Worm (Caenorhabditis elegans) whole organism, L3 larva: ENCODE data around the gene sre-29.

ENCODE experiments used
- ZK546.5 ChIP-seq: sonication (generic microtip); optimal IDR thresholded peaks from 2 replicates; lab custom pipeline; 2017; ENCODE audit warnings: missing biosample characterization, missing genetic modification characterization
- aly-2 ChIP-seq: fragments of 150-350 bp; optimal IDR thresholded peaks from 2 replicates; lab custom pipeline; 2014; ENCODE audit warnings: missing biosample characterization, missing genetic modification characterization
- ama-1 ChIP-seq: fragments of 150-350 bp; optimal IDR thresholded peaks from 2 replicates; lab custom pipeline; 2018
- ceh-16 ChIP-seq: sonication (generic microtip); optimal IDR thresholded peaks from 2 replicates; lab custom pipeline; 2017; ENCODE audit warnings: missing biosample characterization, missing genetic modification characterization
- ceh-28 ChIP-seq: fragments of 150-350 bp; optimal IDR thresholded peaks from 2 replicates; lab custom pipeline; 2014; ENCODE audit warnings: missing biosample characterization, missing genetic modification reagents, missing genetic modification characterization
- ceh-82 ChIP-seq: fragments of 150-350 bp; optimal IDR thresholded peaks from 2 replicates; lab custom pipeline; 2014; ENCODE audit warnings: missing biosample characterization, missing genetic modification characterization
- egl-27 ChIP-seq: sonication (generic microtip); optimal IDR thresholded peaks from 4 replicates; lab custom pipeline; 2017; ENCODE audit warnings: missing biosample characterization, missing genetic modification reagents, missing genetic modification characterization
- egl-5 ChIP-seq: fragments of 150-350 bp; optimal IDR thresholded peaks from 2 replicates; lab custom pipeline; 2017; ENCODE audit warnings: missing biosample characterization, missing genetic modification reagents, missing genetic modification characterization, inconsistent platforms
- elt-2 ChIP-seq: sonication (generic microtip); optimal IDR thresholded peaks from 2 replicates; lab custom pipeline; 2016; ENCODE audit warnings: missing genetic modification reagents, mild to moderate bottlenecking, missing genetic modification characterization, missing compliant biosample characterization
- elt-3 ChIP-seq, 3 experiments: fragments of 150-350 bp in 1 of 3; sonication (generic microtip) in 2 of 3; optimal IDR thresholded peaks; 2 replicates in 2 of 3; 4 replicates in 1 of 3; lab custom pipeline; 2014 to 2017; ENCODE audit warnings: missing biosample characterization in 3 of 3, missing genetic modification characterization in 3 of 3
- eor-1 ChIP-seq, 2 experiments: fragments of 150-350 bp; optimal IDR thresholded peaks; 2 replicates each; lab custom pipeline; 2014 to 2018; ENCODE audit warnings: missing biosample characterization in 2 of 2, missing genetic modification characterization in 2 of 2
- fos-1 ChIP-seq: fragments of 150-350 bp; optimal IDR thresholded peaks from 2 replicates; lab custom pipeline; 2014; ENCODE audit warnings: missing biosample characterization, missing genetic modification characterization
- hmg-11 ChIP-seq: sonication (generic microtip); optimal IDR thresholded peaks from 2 replicates; lab custom pipeline; 2016; ENCODE audit warnings: missing genetic modification characterization, missing compliant biosample characterization
- jun-1 ChIP-seq: fragments of 150-350 bp; optimal IDR thresholded peaks from 2 replicates; lab custom pipeline; 2014; ENCODE audit warnings: missing biosample characterization, missing genetic modification reagents, missing genetic modification characterization
- lin-15B ChIP-seq: fragments of 150-350 bp; optimal IDR thresholded peaks from 2 replicates; lab custom pipeline; 2014; ENCODE audit warnings: missing biosample characterization, missing genetic modification characterization
- lin-39 ChIP-seq: fragments of 150-350 bp; optimal IDR thresholded peaks from 2 replicates; lab custom pipeline; 2018; ENCODE audit warnings: missing biosample characterization, missing genetic modification reagents, missing genetic modification characterization
- lsy-12 ChIP-seq: sonication (generic microtip); optimal IDR thresholded peaks from 2 replicates; lab custom pipeline; 2016; ENCODE audit warnings: mild to moderate bottlenecking, missing genetic modification characterization, missing compliant biosample characterization
- mdl-1 ChIP-seq: fragments of 150-350 bp; optimal IDR thresholded peaks from 2 replicates; lab custom pipeline; 2014; ENCODE audit warnings: missing biosample characterization, missing genetic modification characterization
- mml-1 ChIP-seq: fragments of 150-350 bp; sonication (generic microtip); optimal IDR thresholded peaks from 3 replicates; lab custom pipeline; 2014; ENCODE audit warnings: missing biosample characterization, missing genetic modification characterization
- nfya-1 ChIP-seq: sonication (generic microtip); optimal IDR thresholded peaks from 2 replicates; lab custom pipeline; 2017; ENCODE audit warnings: missing genetic modification characterization, mild to moderate bottlenecking, missing compliant biosample characterization, antibody characterized with exemption, moderate library complexity; ENCODE audit not compliant: insufficient read depth
- nhr-11 ChIP-seq: fragments of 150-350 bp; optimal IDR thresholded peaks from 2 replicates; lab custom pipeline; 2014; ENCODE audit warnings: missing biosample characterization, missing genetic modification characterization
- nhr-12 ChIP-seq: fragments of 150-350 bp; optimal IDR thresholded peaks from 2 replicates; lab custom pipeline; 2014; ENCODE audit warnings: missing biosample characterization, missing genetic modification characterization
- nhr-23 ChIP-seq: fragments of 150-350 bp; optimal IDR thresholded peaks from 2 replicates; lab custom pipeline; 2014; ENCODE audit warnings: missing biosample characterization, missing genetic modification reagents, missing genetic modification characterization
- nhr-25 ChIP-seq: sonication (generic microtip); optimal IDR thresholded peaks from 2 replicates; lab custom pipeline; 2017; ENCODE audit warnings: missing biosample characterization, missing genetic modification characterization
- nhr-28 ChIP-seq: fragments of 150-350 bp; optimal IDR thresholded peaks from 2 replicates; lab custom pipeline; 2014; ENCODE audit warnings: missing biosample characterization, missing genetic modification characterization
- nhr-67 ChIP-seq: fragments of 150-350 bp; optimal IDR thresholded peaks from 2 replicates; lab custom pipeline; 2014; ENCODE audit warnings: missing biosample characterization, missing genetic modification characterization
- nhr-76 ChIP-seq: fragments of 150-350 bp; sonication (generic microtip); optimal IDR thresholded peaks from 5 replicates; lab custom pipeline; 2014; ENCODE audit warnings: missing biosample characterization, missing genetic modification characterization
- nhr-77 ChIP-seq: fragments of 150-350 bp; optimal IDR thresholded peaks from 2 replicates; lab custom pipeline; 2014; ENCODE audit warnings: missing biosample characterization, missing genetic modification characterization
- pha-4 ChIP-seq: fragments of 150-350 bp; optimal IDR thresholded peaks from 2 replicates; lab custom pipeline; 2014; ENCODE audit warnings: missing biosample characterization, missing genetic modification reagents, missing genetic modification characterization
- pqm-1 ChIP-seq: fragments of 150-350 bp; optimal IDR thresholded peaks from 2 replicates; lab custom pipeline; 2017; ENCODE audit warnings: missing biosample characterization, missing genetic modification characterization, inconsistent platforms
- sea-2 ChIP-seq: fragments of 150-350 bp; sonication (generic microtip); optimal IDR thresholded peaks from 4 replicates; lab custom pipeline; 2014; ENCODE audit warnings: missing biosample characterization, missing genetic modification reagents, missing genetic modification characterization
- tbx-2 ChIP-seq: sonication (generic microtip); optimal IDR thresholded peaks from 2 replicates; lab custom pipeline; 2016; ENCODE audit warnings: mild to moderate bottlenecking, missing genetic modification characterization, missing compliant biosample characterization
- unc-39 ChIP-seq: sonication (generic microtip); optimal IDR thresholded peaks from 4 replicates; lab custom pipeline; 2017; ENCODE audit warnings: missing biosample characterization, missing genetic modification characterization
- zag-1 ChIP-seq: fragments of 150-350 bp; optimal IDR thresholded peaks from 2 replicates; lab custom pipeline; 2014; ENCODE audit warnings: missing biosample characterization, missing genetic modification characterization
- ztf-11 ChIP-seq: fragments of 150-350 bp; optimal IDR thresholded peaks from 2 replicates; lab custom pipeline; 2014; ENCODE audit warnings: missing biosample characterization, missing genetic modification characterization
- ztf-4 ChIP-seq: fragments of 150-350 bp; optimal IDR thresholded peaks from 2 replicates; lab custom pipeline; 2014; ENCODE audit warnings: missing biosample characterization, missing genetic modification characterization

sre-29 gene

DNA sequence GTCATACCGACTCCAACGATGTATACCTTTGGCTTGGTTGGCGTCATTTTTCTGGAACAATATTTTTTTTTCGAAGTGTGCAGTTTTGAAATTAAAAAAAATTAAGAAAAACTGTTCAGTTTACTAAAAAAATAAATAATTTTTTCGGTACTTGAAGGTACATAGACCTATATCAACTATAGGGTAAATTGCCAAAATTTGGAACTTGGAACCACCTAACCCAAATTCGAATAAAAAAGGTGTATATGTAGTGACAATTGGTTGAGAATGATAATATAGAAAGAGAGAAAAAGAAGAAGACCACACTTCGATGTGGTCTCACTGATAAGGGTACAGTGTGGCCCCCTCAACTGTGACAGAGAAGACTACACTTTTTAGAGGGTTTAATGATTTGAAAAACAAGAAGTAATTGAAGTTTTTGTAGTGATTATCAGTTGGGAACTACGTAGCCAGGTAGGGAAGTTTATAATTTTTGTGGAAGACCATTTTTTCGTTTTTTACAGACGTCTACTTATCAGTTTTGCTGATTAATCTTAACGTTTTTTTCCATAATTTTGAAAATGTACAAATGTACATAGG, 24.0 kb upstream of the sre-29 start, which contains the start of gene daf-22:
daf-22 (minus strand) TSS at position 51 of the 579 bp plus-strand sequence.
- TF ChIP-seq jun-1 (peak; percentile 49), fos-1 (tag; lab: Kevin White, UChicago) (no peak), eor-1 (tag; optimal IDR thresholded peaks at IDR 0.05; lab: Kevin White, UChicago) (no peak), unc-39 (tag; lab: Kevin White, UChicago) (no peak), ztf-11 (no peak), elt-2 (tag; lab: Kevin White, UChicago) (peak; percentile 98), nfya-1 (tag; lab: Kevin White, UChicago) (peak; percentile 19), pqm-1 (tag; lab: Kevin White, UChicago) (peak; percentile 93), pha-4 (tag; lab: Kevin White, UChicago) (peak; percentile 37), zag-1 (tag; lab: Kevin White, UChicago) (no peak)

DNA sequence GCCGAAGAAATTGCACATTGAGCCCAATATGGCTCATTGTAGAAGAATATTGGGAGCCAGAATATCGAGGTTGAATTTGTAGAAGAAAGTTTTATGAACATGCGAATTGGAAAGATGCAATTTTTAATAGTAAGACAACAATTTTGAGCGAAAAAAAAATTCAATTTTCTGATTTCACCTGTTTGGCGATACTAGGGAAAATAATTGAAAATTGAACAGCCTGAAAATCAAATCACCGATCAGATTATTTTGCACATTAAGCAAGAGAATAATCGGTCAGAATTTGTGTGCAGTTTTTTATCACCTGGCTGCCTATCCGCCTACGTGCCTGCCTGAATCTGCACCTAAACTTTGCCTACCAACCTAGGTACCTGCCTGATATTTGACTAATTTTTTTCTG, 18.8 kb upstream of the sre-29 start, which contains the start of gene sre-26:
sre-26 (minus strand) TSS at position 101 of the 400 bp plus-strand sequence.
- TF ChIP-seq tbx-2 = no peak
- no peak for TF ChIP-seq nfya-1 (tag; lab: Kevin White, UChicago)
- TF ChIP-seq nhr-25 (tag; lab: Kevin White, UChicago) = no peak
- TF ChIP-seq nhr-76 (tag; lab: Kevin White, UChicago) = no peak
- TF ChIP-seq mml-1 = no peak

DNA sequence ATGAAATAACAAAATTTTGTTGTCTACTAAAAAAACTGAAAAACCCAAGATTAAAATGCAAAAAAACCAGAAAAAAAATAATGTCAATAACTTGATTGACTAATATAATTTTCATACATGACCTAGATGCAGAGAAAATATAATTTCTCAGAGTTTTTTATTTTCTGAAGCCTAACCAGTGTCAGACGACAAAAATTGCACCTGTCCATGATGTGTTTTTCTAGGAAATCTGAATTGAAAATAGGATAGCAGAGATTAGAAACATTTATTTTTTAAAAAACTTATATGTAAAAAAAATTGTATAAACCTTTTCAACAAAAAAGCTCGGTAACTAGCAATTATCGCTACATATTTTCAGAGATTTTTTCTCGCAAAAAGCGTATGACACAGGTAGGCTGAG, 16.3 kb upstream of the sre-29 start:
- TF ChIP-seq lin-39 (tag; lab: Kevin White, UChicago) = no peak
- no peak for TF ChIP-seq elt-2 (tag; lab: Kevin White, UChicago)
- TF ChIP-seq eor-1 (tag; optimal IDR thresholded peaks at IDR 0.05; lab: Kevin White, UChicago) = no peak
- TF ChIP-seq pha-4 (tag; lab: Kevin White, UChicago) = no peak
- TF ChIP-seq nhr-76 (tag; lab: Kevin White, UChicago) = no peak
- TF ChIP-seq ztf-4 = no peak
- TF ChIP-seq nhr-77 = no peak
- no peak for TF ChIP-seq nhr-28 (tag; lab: Kevin White, UChicago)
- no peak for TF ChIP-seq nhr-12 (tag; lab: Kevin White, UChicago)
- TF ChIP-seq ama-1 (lab: Kevin White, UChicago) = no peak
- no peak for TF ChIP-seq ceh-16 (tag; lab: Kevin White, UChicago)
- no peak for TF ChIP-seq nhr-67 (tag; lab: Kevin White, UChicago)
- no peak for TF ChIP-seq unc-39 (tag; lab: Kevin White, UChicago)
- TF ChIP-seq mdl-1 (tag; lab: Kevin White, UChicago) = no peak
- no peak for TF ChIP-seq tbx-2
- no peak for TF ChIP-seq elt-3 (tag; optimal IDR thresholded peaks at IDR 0.05; lab: Kevin White, UChicago)
- TF ChIP-seq nhr-23 = no peak
- TF ChIP-seq ceh-28 = no peak
- TF ChIP-seq egl-5 (tag; lab: Kevin White, UChicago) = no peak
- TF ChIP-seq pqm-1 (tag; lab: Kevin White, UChicago) = no peak
- TF ChIP-seq, all 47 proteins: peak for 0

DNA sequence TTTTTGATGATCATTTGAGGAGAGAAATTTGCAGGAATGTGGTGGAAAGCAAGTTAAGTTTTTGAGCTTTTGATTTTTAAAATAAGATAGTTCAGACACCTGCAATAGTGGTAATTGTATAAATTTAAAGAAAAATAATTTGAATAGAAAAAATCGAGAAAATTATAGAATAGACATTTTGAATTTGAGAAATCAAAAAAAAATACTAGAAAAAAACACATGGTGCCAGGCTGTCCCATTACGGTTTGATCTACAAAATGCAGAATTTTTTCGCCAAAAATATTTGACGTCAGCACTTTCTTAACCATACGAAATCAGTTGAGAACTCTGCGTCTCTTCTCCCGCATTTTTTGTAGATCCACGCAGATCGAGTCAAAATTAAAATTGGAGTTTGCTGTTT, 15.8 kb upstream of the sre-29 start, which contains the start of gene sre-27:
sre-27 (minus strand) TSS at position 101 of the 400 bp plus-strand sequence.
- TF ChIP-seq mdl-1 (tag; lab: Kevin White, UChicago) = no peak

DNA sequence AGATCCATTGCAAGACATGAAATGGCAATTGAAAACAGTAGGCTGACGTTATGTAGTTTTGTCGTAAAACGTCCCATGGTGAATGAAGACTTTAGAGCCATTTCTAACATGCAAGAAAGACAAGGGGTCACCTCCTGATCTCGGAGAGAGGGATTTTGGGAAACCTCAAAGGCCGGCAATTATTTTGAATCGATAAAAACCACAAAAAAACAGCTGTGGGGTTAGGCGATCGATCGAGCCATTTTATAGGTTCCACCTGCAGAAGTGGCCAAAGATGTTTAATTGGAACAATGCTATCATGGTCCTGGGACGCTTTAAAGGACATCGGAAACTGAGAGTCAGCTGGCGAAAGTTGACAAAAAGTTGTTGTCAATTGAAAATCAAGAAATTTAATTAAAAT, 13.1 kb upstream of the sre-29 start, which contains the start of gene Y57A10C.11:
Y57A10C.11 (minus strand) TSS at position 101 of the 400 bp plus-strand sequence.
- TF ChIP-seq ceh-82 (tag; lab: Kevin White, UChicago) = no peak
- no peak for TF ChIP-seq lin-39 (tag; lab: Kevin White, UChicago)
- TF ChIP-seq hmg-11 = no peak
- TF ChIP-seq elt-2 (tag; lab: Kevin White, UChicago) = no peak
- no peak for TF ChIP-seq lsy-12
- TF ChIP-seq nhr-67 (tag; lab: Kevin White, UChicago) = no peak
- no peak for TF ChIP-seq nhr-76 (tag; lab: Kevin White, UChicago)
- no peak for TF ChIP-seq nfya-1 (tag; lab: Kevin White, UChicago)
- TF ChIP-seq ZK546.5 = no peak
- TF ChIP-seq lin-15B (tag; lab: Kevin White, UChicago) = no peak
- TF ChIP-seq nhr-28 (tag; lab: Kevin White, UChicago) = no peak
- no peak for TF ChIP-seq aly-2 (tag; lab: Kevin White, UChicago)
- no peak for TF ChIP-seq tbx-2
- no peak for TF ChIP-seq pqm-1 (tag; lab: Kevin White, UChicago)
- no peak for TF ChIP-seq jun-1
- TF ChIP-seq ceh-16 (tag; lab: Kevin White, UChicago) = no peak
- TF ChIP-seq egl-27 (tag; lab: Kevin White, UChicago) = no peak
- TF ChIP-seq nhr-11 (tag; lab: Kevin White, UChicago) = no peak
- TF ChIP-seq ztf-11 = no peak
- no peak for TF ChIP-seq sea-2 (GFP tag; lab: Kevin White, UChicago)
- TF ChIP-seq, all 47 proteins: peak for 0
